Fruit fly (Drosophila melanogaster): ENCODE results near the gene Ube4A.

Gene Ube4A

DNA sequence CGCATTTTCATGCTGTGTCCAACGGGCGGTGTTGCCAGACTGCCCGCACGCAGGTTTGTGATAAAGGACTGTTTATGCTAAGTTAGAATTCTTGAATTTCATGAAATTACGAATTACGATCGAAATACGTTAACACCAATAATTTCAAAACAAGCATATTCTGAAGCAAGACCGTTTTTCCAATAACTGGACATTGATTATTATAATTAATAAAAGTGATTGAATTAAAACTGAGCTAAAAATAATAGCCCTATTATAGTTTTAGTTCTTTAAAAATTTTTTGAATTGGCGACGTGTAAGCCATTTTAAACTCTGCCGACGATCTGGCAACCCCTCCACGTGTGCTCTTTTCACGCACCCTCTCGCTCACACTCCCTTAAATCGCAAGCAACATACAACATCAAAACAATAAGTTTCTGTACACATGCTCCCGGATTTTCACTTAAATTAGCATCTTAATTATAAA lies 10.1 kb upstream of the Ube4A start (continued):
- peak; percentile 91 for TF ChIP-seq CrebB (tag; optimal IDR thresholded peaks at IDR 0.05)
- TF ChIP-seq Adf1 (GFP tag; IDR thresholded peaks at IDR 0.05): peak; percentile 61
- TF ChIP-seq az2 (GFP tag; optimal IDR thresholded peaks at IDR 0.05): peak; percentile 96
- TF ChIP-seq ssp (GFP tag; IDR thresholded peaks at IDR 0.05): peak; percentile 79
- TF ChIP-seq TFAM (GFP tag; optimal IDR thresholded peaks at IDR 0.05): peak; percentile 47
- no peak for TF ChIP-seq hth (optimal IDR thresholded peaks at IDR 0.05)
- TF ChIP-seq CG14441 (GFP tag; IDR thresholded peaks at IDR 0.05): peak; percentile 92
- TF ChIP-seq CG1529 (GFP tag; optimal IDR thresholded peaks at IDR 0.05): peak; percentile 89
- TF ChIP-seq CG10366 (GFP tag; IDR thresholded peaks at IDR 0.05): peak; percentile 91
- TF ChIP-seq CG1233 (GFP tag; optimal IDR thresholded peaks at IDR 0.05): peak; percentile 93
- peak; percentile 94 for TF ChIP-seq HHEX (GFP tag; optimal IDR thresholded peaks at IDR 0.05)
- peak; percentile 69 for TF ChIP-seq kni (GFP tag; optimal IDR thresholded peaks at IDR 0.05)
- peak; percentile 90 for TF ChIP-seq CG3065 (GFP tag; optimal IDR thresholded peaks at IDR 0.05)
- TF ChIP-seq BEAF-32 (GFP tag; optimal IDR thresholded peaks at IDR 0.05): peak; percentile 46
- peak; percentile 92 for TF ChIP-seq sob (GFP tag; IDR thresholded peaks at IDR 0.05)
- TF ChIP-seq sens-2 (GFP tag; IDR thresholded peaks at IDR 0.05): peak; percentile 78
- peak; percentile 98 for TF ChIP-seq CG30403 (GFP tag; optimal IDR thresholded peaks at IDR 0.05)
- peak; percentile 64; the same call in 1 of the 2 replicates for TF ChIP-seq Doc2 (GFP tag; IDR thresholded peaks at IDR 0.05)
- TF ChIP-seq CG2712 (tag; optimal IDR thresholded peaks at IDR 0.05): peak; percentile 96
- peak; percentile 98 for TF ChIP-seq CG13775 (GFP tag; optimal IDR thresholded peaks at IDR 0.05)
- peak; percentile 4 for TF ChIP-seq Kr (GFP tag; optimal IDR thresholded peaks at IDR 0.05)
- TF ChIP-seq Gsc (GFP tag; IDR thresholded peaks at IDR 0.05): peak; percentile 73
- peak; percentile 97 for TF ChIP-seq CG12104 (GFP tag; optimal IDR thresholded peaks at IDR 0.05)
- TF ChIP-seq CG13287 (GFP tag; IDR thresholded peaks at IDR 0.05; ENCODE audit: partially characterized antibody): no peak; the same call in 1 of the 2 replicates
- TF ChIP-seq Fer2 (tag; optimal IDR thresholded peaks at IDR 0.05): peak; percentile 92
- TF ChIP-seq cad (GFP tag; optimal IDR thresholded peaks at IDR 0.05): no peak
- peak; percentile 91 for TF ChIP-seq E2f1 (GFP tag; IDR thresholded peaks at IDR 0.05)
- peak; percentile 80 for TF ChIP-seq Rx (GFP tag; IDR thresholded peaks at IDR 0.05)
- peak; percentile 95 for TF ChIP-seq CG32532 (GFP tag; IDR thresholded peaks at IDR 0.05)
- peak; percentile 82 for TF ChIP-seq gce (GFP tag; IDR thresholded peaks at IDR 0.05)
- TF ChIP-seq CG4707 (GFP tag; optimal IDR thresholded peaks at IDR 0.05): peak; percentile 65
- peak; percentile 93 for TF ChIP-seq CG32767 (GFP tag; IDR thresholded peaks at IDR 0.05)
- peak; percentile 87 for TF ChIP-seq jing (GFP tag; optimal IDR thresholded peaks at IDR 0.05)
- peak; percentile 61; the same call in 2 of the 3 replicates for TF ChIP-seq sr (GFP tag; IDR thresholded peaks at IDR 0.05)
- TF ChIP-seq Nf-YC (tag; optimal IDR thresholded peaks at IDR 0.05): peak; percentile 89
- TF ChIP-seq Ets65A (GFP tag): peak; percentile 98
- peak; percentile 47 for TF ChIP-seq CG15479 (GFP tag; optimal IDR thresholded peaks at IDR 0.05)
- TF ChIP-seq CG2875 (GFP tag; optimal IDR thresholded peaks at IDR 0.05): peak; percentile 85
- peak; percentile 36 for TF ChIP-seq pzg (GFP tag; optimal IDR thresholded peaks at IDR 0.05)
- TF ChIP-seq Hr78 (GFP tag; optimal IDR thresholded peaks at IDR 0.05): peak in 1 of 2 experiments; percentile 75
- TF ChIP-seq cg (GFP tag; optimal IDR thresholded peaks at IDR 0.05): no peak
- peak; percentile 83 for TF ChIP-seq CG11085 (GFP tag; IDR thresholded peaks at IDR 0.05)
- no peak for TF ChIP-seq aop (GFP tag; IDR thresholded peaks at IDR 0.05)
- TF ChIP-seq hbn (GFP tag; IDR thresholded peaks at IDR 0.05; ENCODE audit: partially characterized antibody): no peak
- peak; percentile 86 for TF ChIP-seq CG30020 (tag; optimal IDR thresholded peaks at IDR 0.05)
- TF ChIP-seq CkIIα-i1 (GFP tag; IDR thresholded peaks at IDR 0.05): peak; percentile 75
- TF ChIP-seq p53 (GFP tag; optimal IDR thresholded peaks at IDR 0.05): peak; percentile 83
- peak; percentile 86 for TF ChIP-seq CG8281 (tag; optimal IDR thresholded peaks at IDR 0.05)
- TF ChIP-seq Bdp1 (GFP tag; optimal IDR thresholded peaks at IDR 0.05): peak; percentile 90
- TF ChIP-seq bowl (GFP tag; IDR thresholded peaks at IDR 0.05): peak; percentile 85
- peak; percentile 95 for TF ChIP-seq ewg (GFP tag; optimal IDR thresholded peaks at IDR 0.05)
